Fruit fly (Drosophila melanogaster): ENCODE data around the gene vnd.

vnd gene

DNA sequence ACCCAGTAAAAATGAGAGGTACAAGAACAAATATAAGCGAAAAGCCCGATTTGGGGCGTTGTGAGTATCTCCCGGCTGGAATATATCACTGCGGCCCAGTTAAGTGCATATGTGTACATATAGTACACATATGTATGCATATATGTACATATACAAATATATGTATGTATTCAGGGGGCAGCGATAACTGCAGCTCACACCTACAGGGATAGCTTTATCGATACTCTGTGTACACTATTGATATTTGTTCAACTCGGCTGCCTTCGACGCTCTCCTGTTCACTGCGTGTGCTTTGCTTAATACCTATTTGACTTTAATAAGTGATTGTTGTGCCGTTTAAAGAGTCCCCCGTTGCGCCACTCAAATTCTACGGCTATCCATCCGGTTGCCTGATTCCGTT lies at the start of gene vnd:
vnd (plus strand) TSS at position 297 of the 400 bp plus-strand sequence.
- TF ChIP-seq psq (optimal IDR thresholded peaks at IDR 0.05), result no peak
- no peak for TF ChIP-seq insv (optimal IDR thresholded peaks at IDR 0.05)
- TF ChIP-seq Sin3A (optimal IDR thresholded peaks at IDR 0.05), result no peak
- TF ChIP-seq Myc (optimal IDR thresholded peaks at IDR 0.05), result no peak
- no peak for TF ChIP-seq h (optimal IDR thresholded peaks at IDR 0.05)

DNA sequence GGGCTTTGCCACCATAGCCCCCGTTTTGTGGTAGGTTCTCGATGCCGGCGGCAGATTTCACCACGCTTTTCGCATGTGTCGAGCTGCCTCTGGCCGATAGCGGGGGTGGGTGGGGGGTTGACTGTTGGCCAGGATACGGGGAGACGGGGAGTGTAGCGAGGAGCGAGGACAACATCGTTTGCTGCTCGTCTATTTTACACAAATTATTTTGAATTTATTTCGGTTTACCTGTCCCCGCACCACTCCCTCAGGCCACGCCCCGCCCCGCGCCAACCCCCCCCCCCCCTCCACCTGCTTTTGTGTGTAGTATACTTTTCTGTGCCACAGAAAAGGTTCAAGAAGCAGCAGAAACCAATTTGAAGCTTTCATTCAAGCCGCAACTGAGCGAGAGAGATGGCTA lies 39.9 kb upstream of the vnd start:
- TF ChIP-seq h (optimal IDR thresholded peaks at IDR 0.05) (no peak), Sin3A (optimal IDR thresholded peaks at IDR 0.05) (no peak), Myc (optimal IDR thresholded peaks at IDR 0.05) (no peak), psq (optimal IDR thresholded peaks at IDR 0.05) (no peak), ttk (optimal IDR thresholded peaks at IDR 0.05) (no peak), insv (optimal IDR thresholded peaks at IDR 0.05) (no peak)

DNA sequence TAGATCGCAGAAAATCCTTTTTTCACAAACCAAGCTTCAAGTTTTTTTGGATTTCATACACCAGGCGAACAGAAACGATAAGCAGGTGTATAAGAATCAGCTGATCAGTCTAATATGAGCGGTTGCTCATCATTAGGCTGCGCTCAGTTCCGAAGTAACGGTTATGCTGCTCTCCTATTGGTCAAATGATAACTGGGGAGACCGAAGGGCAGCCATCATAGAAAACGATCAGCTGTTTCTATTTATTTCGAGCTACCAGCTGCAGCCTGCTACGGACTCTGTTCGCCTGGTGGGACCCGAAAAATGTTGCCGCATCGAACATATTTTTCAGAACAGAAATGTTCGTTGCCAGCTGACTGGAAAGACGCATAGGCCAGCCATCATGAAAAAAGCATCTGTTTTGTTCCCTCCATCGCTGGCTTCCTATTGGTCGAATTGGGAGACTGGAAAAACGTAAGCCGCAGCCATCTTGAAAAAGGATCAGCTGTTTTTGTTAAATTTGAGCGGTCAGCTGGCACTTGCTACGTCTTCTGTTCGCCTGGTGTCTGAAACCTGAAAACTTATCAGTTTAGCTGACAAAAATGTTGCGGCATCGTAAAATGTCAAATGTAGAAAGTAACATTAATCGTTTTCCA lies 35.4 kb upstream of the vnd start:
- no peak for TF ChIP-seq insv (optimal IDR thresholded peaks at IDR 0.05)
- no peak for TF ChIP-seq psq (optimal IDR thresholded peaks at IDR 0.05)
- no peak for TF ChIP-seq h (optimal IDR thresholded peaks at IDR 0.05)
- no peak for TF ChIP-seq ttk (optimal IDR thresholded peaks at IDR 0.05)
- TF ChIP-seq Sin3A (optimal IDR thresholded peaks at IDR 0.05), result no peak
- TF ChIP-seq Myc (optimal IDR thresholded peaks at IDR 0.05), result no peak

DNA sequence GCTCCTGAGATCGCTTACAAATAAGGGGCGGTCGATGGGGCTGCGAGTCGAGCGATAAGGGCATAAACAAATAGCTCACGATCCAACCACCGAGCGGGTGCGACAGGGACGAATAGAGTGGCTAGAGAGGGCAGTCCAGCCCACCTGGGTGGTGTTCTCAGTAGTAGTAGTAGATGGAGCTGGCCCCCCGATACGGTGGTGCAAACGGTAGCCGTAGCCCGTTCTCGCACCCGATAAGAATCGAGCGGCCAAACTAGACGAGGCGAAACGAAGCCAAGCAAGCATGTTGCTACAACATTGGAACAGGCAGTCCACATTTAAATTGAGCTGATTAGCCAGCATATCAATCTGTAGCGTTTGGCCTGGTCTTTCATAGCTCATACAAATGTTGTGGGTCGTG lies 1.3 kb upstream of the vnd start:
- no peak for TF ChIP-seq Sin3A (optimal IDR thresholded peaks at IDR 0.05)

DNA sequence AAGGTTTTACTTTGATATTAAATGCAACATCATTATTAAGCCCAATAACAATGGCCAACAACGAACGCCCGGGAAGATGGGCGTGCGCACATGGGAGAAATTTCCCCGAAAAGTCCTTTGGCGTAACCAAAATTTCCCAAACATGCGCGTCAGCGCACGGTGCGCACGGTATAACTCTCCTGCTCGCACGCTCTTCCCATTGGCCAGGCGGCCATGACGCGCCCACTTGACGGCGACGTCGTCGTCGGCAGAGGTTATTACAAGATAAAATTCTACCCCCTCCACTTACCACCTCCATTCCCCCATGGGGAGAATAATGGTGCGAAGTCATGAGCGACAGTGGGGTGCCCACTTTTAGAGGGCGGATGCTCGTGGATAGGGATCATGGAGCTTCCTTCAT lies 7.0 kb downstream of the vnd start:
- TF ChIP-seq ttk (optimal IDR thresholded peaks at IDR 0.05), result no peak
- TF ChIP-seq psq (optimal IDR thresholded peaks at IDR 0.05), result no peak
- no peak for TF ChIP-seq h (optimal IDR thresholded peaks at IDR 0.05)
- TF ChIP-seq Myc (optimal IDR thresholded peaks at IDR 0.05), result no peak
- TF ChIP-seq insv (optimal IDR thresholded peaks at IDR 0.05), result no peak
- TF ChIP-seq Sin3A (optimal IDR thresholded peaks at IDR 0.05), result no peak

DNA sequence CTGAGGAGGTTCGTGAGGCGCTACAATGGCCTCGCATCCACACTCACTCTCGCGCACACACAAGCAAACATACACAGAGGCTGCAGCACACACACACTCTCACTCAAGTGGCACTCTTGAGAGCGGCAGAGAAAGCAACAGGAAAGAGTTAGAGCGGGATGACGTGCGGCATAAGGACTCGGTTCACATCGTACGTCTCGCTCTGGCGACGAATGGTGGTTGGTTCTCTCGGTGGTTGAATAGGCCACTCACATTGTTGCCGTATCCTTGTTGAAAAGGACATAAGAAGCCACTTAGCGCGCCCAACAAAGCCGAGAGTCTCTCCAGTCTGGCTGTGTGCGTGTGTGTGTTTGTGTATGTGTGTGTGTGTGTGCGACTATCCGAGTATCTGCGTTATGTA lies 8.6 kb downstream of the vnd start:
- no peak for TF ChIP-seq Myc (optimal IDR thresholded peaks at IDR 0.05)
- no peak for TF ChIP-seq psq (optimal IDR thresholded peaks at IDR 0.05)
- TF ChIP-seq ttk (optimal IDR thresholded peaks at IDR 0.05), result no peak
- TF ChIP-seq insv (optimal IDR thresholded peaks at IDR 0.05), result no peak
- TF ChIP-seq Sin3A (optimal IDR thresholded peaks at IDR 0.05), result no peak
- no peak for TF ChIP-seq h (optimal IDR thresholded peaks at IDR 0.05)

DNA sequence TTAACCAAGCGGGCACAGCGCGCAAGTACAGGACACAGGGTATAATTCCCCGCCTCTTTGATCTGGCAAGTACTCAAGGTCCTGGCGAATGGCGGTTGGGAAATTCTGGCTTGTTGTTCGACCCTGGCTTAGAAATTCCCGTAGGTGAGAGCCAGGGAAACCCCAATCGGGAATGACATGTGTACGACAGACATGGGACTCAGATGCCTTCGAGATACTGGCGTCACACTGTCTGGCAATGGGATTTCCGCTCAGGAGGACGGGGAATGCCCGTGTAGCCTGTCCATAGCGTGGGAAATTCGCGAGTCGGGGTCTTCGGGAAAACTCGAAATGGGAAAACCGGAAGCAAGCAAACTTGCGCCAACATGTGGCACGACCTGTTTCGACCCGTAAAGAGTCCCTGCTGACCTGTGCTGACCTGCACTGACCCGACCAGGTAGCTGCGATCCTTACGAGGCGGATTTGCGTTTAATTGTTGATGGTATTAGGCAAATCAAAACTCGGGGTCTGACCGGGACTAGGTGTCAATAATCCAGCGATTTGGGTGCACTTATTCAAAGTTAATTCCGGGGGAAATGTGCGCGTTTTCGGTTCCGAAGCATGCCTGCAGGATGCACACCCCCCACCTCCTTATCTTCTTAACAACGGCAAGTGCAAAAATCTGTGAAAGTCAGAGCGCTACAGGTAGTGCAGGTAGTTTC lies 10.8 kb downstream of the vnd start:
- TF ChIP-seq h (optimal IDR thresholded peaks at IDR 0.05) (no peak), Myc (optimal IDR thresholded peaks at IDR 0.05) (no peak)

DNA sequence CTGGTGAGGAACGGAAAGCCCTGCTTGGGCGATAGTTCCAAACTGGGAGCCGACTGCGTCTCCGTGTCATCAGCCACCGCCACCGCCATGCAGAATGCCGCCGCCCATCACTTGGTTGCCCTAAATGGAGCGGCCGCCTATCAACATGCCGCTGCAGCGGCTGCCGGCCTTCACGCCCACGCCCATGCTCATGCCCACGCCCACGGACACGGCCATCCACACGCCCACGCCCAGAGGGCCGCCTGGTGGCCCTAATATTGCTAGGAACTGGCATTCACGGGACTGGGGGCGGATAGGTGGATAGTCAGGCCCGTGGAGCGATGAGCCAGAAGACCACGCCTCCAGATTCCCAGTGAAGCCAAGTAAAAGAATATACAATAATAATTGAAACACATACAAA lies 15.1 kb downstream of the vnd start:
- TF ChIP-seq insv (optimal IDR thresholded peaks at IDR 0.05) (no peak), ttk (optimal IDR thresholded peaks at IDR 0.05) (no peak), h (optimal IDR thresholded peaks at IDR 0.05) (no peak)

DNA sequence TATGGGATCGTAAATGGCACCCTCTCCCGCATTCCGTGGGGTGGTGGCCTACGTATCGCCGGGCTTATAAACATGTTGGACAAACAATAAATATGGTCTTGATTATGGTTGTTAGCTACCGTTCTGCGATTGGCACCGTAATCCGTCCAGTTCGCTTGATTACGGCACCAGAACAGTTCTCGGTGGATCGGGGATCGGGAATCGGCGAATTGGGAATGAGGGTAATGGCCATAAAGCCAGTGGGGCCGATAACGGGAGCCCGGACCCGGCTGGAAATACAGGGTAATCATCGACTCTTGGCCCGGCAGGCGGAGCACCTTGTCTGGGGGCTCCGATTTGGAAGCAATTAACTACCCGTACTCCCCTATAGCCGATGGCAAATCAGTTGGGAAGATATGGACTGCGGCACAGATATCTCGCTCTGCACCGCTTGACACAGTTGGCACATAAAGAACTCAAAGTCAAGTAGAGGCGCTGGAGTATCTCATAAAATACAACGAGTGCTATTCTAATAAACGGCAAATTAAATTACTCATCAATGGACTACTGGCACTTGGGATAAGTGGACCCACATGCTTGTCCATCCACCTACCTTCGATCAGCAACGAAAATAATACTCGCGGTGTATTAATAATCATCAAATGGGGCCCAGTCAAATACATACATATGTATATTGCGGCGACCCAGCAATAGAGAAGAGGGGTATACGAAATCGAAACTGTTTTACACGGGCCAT lies 16.6 kb downstream of the vnd start:
- no peak for TF ChIP-seq Sin3A (optimal IDR thresholded peaks at IDR 0.05)

DNA sequence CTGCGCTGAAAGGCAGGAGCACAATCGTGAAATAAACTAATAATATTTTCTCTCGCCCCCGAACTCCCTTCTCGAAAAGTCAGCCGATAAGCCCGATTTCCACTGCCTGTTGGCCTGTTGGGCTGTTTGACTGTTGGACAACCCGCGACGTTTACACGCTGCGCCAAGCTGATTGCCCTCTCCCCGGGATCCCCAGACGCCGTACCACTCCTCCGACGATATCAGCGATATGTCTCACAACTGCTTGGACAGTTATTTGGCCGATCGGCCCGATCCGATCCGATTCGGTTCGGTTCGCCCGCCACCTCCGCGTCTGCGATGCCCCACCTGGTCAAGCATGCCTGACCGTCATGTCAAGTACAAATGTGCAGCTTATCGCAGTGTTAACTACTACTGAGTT lies 17.8 kb downstream of the vnd start:
- TF ChIP-seq h (optimal IDR thresholded peaks at IDR 0.05), result no peak
- TF ChIP-seq Myc (optimal IDR thresholded peaks at IDR 0.05), result no peak
- no peak for TF ChIP-seq Sin3A (optimal IDR thresholded peaks at IDR 0.05)
- no peak for TF ChIP-seq psq (optimal IDR thresholded peaks at IDR 0.05)
- no peak for TF ChIP-seq ttk (optimal IDR thresholded peaks at IDR 0.05)
- TF ChIP-seq insv (optimal IDR thresholded peaks at IDR 0.05), result no peak

DNA sequence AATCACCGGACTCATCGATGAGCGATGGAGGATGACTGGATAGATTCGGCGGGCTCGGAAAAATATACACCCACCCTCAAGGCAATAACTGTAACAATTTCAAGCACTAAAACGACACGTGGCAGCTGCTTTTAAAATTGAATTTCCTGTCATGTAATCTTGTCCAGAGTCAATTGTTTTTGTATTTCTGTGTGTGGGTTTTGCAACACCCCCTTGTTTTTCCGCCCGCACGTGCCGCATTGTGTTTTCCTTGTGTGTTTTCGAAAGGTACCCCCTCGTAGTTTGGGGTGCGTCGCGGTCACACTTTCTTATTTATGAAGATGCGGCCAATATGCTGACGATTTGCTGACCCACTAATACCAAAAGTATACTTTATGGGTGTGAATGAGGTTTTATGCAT lies 20.1 kb downstream of the vnd start:
- TF ChIP-seq psq (optimal IDR thresholded peaks at IDR 0.05) (no peak), h (optimal IDR thresholded peaks at IDR 0.05) (no peak), Sin3A (optimal IDR thresholded peaks at IDR 0.05) (no peak), ttk (optimal IDR thresholded peaks at IDR 0.05) (no peak), insv (optimal IDR thresholded peaks at IDR 0.05) (no peak), Myc (optimal IDR thresholded peaks at IDR 0.05) (no peak)

DNA sequence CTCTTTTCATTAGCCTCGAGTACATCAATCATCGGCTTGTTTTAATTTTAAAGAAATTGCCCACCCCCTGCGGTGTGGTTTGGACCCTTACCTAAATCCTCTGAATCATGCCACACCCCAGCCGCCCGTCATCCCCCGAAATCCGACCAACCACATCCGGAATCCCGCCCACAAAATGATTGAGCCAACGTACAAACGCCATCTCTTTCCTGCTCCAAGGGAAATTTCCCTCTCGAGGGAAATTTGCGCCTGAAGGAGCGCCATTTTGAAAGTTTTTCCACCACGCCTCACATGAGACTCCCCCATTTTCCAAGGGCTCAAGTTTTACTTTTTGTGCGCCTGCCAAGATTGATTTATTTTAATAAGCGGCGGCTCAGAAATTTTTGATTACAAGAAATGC lies 28.1 kb downstream of the vnd start:
- TF ChIP-seq psq (optimal IDR thresholded peaks at IDR 0.05) (no peak), h (optimal IDR thresholded peaks at IDR 0.05) (no peak), Myc (optimal IDR thresholded peaks at IDR 0.05) (no peak), ttk (optimal IDR thresholded peaks at IDR 0.05) (no peak), insv (optimal IDR thresholded peaks at IDR 0.05) (no peak), Sin3A (optimal IDR thresholded peaks at IDR 0.05) (no peak)
